Fruit fly (Drosophila melanogaster): Measurements from ENCODE around the gene Ice2.

The Ice2 gene

dm6 chr3R:21101453-21102214 lies 28.4 kb upstream of the Ice2 start, which contains the start of the genes CG7044 and Tbc1d22:
Gene CG7044 (minus strand): TSS chr3R:21101718.
Gene Tbc1d22 (plus strand): TSS chr3R:21102199.
- TF ChIP-seq Crg-1 (GFP tag; optimal IDR thresholded peaks at IDR 0.05) (peak; percentile 44), CG33017 (tag; optimal IDR thresholded peaks at IDR 0.05) (peak; percentile 28), cic (GFP tag; optimal IDR thresholded peaks at IDR 0.05) (no peak), Mnt (GFP tag; optimal IDR thresholded peaks at IDR 0.05) (peak; percentile 51), kay (GFP tag; ENCODE audit: borderline replicate concordance) (no peak), Hr96 (GFP tag; optimal IDR thresholded peaks at IDR 0.05) (no peak), bab1 (GFP tag; optimal IDR thresholded peaks at IDR 0.05) (no peak), CG12768 (GFP tag; optimal IDR thresholded peaks at IDR 0.05) (no peak), pad (GFP tag; optimal IDR thresholded peaks at IDR 0.05) (peak; percentile 42), cnc (optimal IDR thresholded peaks at IDR 0.05) (no peak), CG7101 (tag; optimal IDR thresholded peaks at IDR 0.05) (peak; percentile 56), toe (GFP tag; optimal IDR thresholded peaks at IDR 0.05) (no peak), ovo (GFP tag; optimal IDR thresholded peaks at IDR 0.05) (peak; percentile 80), Clk (GFP tag; optimal IDR thresholded peaks at IDR 0.05) (no peak), CG14711 (tag; optimal IDR thresholded peaks at IDR 0.05) (peak; percentile 80), CG7045 (GFP tag; optimal IDR thresholded peaks at IDR 0.05) (peak; percentile 8), CG11617 (GFP tag; optimal IDR thresholded peaks at IDR 0.05) (peak; percentile 75), CG5204 (GFP tag; optimal IDR thresholded peaks at IDR 0.05) (no peak), tj (GFP tag; optimal IDR thresholded peaks at IDR 0.05) (peak; percentile 39), CG1620 (GFP tag; optimal IDR thresholded peaks at IDR 0.05) (peak; percentile 43)

DNA sequence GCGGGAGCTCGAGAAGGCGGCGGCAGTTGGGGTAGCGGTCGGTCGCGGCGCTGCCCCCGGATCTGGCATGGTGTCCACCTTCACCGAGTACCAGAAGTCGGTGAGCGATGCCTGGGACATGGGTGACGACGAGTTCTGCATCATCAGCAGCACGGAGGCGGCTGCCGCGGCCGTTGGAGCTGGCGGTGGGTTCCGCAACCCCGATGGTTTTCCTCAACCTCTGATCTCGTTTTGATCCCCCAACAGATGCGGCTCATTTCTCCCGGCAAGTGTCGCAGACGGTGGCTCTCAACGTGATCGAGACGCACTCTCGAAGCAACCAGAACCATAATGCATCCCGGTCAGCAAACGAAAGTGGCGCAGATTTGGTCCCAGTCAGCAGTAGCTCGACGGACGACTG lies 27.5 kb upstream of the Ice2 start:
- TF ChIP-seq cic (GFP tag; optimal IDR thresholded peaks at IDR 0.05): no peak
- TF ChIP-seq Hr96 (GFP tag; optimal IDR thresholded peaks at IDR 0.05): no peak
- TF ChIP-seq CG11617 (GFP tag; optimal IDR thresholded peaks at IDR 0.05): no peak
- TF ChIP-seq toe (GFP tag; optimal IDR thresholded peaks at IDR 0.05): no peak
- TF ChIP-seq Crg-1 (GFP tag; optimal IDR thresholded peaks at IDR 0.05): no peak
- no peak for TF ChIP-seq Clk (GFP tag; optimal IDR thresholded peaks at IDR 0.05)
- TF ChIP-seq tj (GFP tag; optimal IDR thresholded peaks at IDR 0.05): no peak
- TF ChIP-seq Mnt (GFP tag; optimal IDR thresholded peaks at IDR 0.05): no peak
- no peak for TF ChIP-seq ovo (GFP tag; optimal IDR thresholded peaks at IDR 0.05)
- TF ChIP-seq pad (GFP tag; optimal IDR thresholded peaks at IDR 0.05): no peak
- TF ChIP-seq CG5204 (GFP tag; optimal IDR thresholded peaks at IDR 0.05): no peak
- no peak for TF ChIP-seq CG1620 (GFP tag; optimal IDR thresholded peaks at IDR 0.05)
- no peak for TF ChIP-seq CG7101 (tag; optimal IDR thresholded peaks at IDR 0.05)

- no peak for TF ChIP-seq kay (GFP tag; ENCODE audit: borderline replicate concordance)
- peak; percentile 54 for TF ChIP-seq tj (GFP tag; optimal IDR thresholded peaks at IDR 0.05)
- peak; percentile 15 for TF ChIP-seq Mnt (GFP tag; optimal IDR thresholded peaks at IDR 0.05)
- peak; percentile 37 for TF ChIP-seq CG7101 (tag; optimal IDR thresholded peaks at IDR 0.05)
- no peak for TF ChIP-seq CG5204 (GFP tag; optimal IDR thresholded peaks at IDR 0.05)
- TF ChIP-seq toe (GFP tag; optimal IDR thresholded peaks at IDR 0.05): no peak
- TF ChIP-seq CG14711 (tag; optimal IDR thresholded peaks at IDR 0.05): peak; percentile 40
- peak; percentile 21 for TF ChIP-seq CG33017 (tag; optimal IDR thresholded peaks at IDR 0.05)
- TF ChIP-seq CG7045 (GFP tag; optimal IDR thresholded peaks at IDR 0.05): peak; percentile 64
- TF ChIP-seq Hr96 (GFP tag; optimal IDR thresholded peaks at IDR 0.05): no peak
- peak; percentile 81 for TF ChIP-seq CG11617 (GFP tag; optimal IDR thresholded peaks at IDR 0.05)
- no peak for TF ChIP-seq cnc (optimal IDR thresholded peaks at IDR 0.05)
- peak; percentile 95 for TF ChIP-seq bab1 (GFP tag; optimal IDR thresholded peaks at IDR 0.05)
- no peak for TF ChIP-seq ovo (GFP tag; optimal IDR thresholded peaks at IDR 0.05)
- TF ChIP-seq Clk (GFP tag; optimal IDR thresholded peaks at IDR 0.05): peak; percentile 36
- peak; percentile 48 for TF ChIP-seq pad (GFP tag; optimal IDR thresholded peaks at IDR 0.05)
- TF ChIP-seq cic (GFP tag; optimal IDR thresholded peaks at IDR 0.05): peak; percentile 29
- peak; percentile 51 for TF ChIP-seq CG12768 (GFP tag; optimal IDR thresholded peaks at IDR 0.05)
- TF ChIP-seq CG1620 (GFP tag; optimal IDR thresholded peaks at IDR 0.05): peak; percentile 61
- TF ChIP-seq Crg-1 (GFP tag; optimal IDR thresholded peaks at IDR 0.05): no peak
Observed at dm6 chr3R:21107907-21108591, 22.0 kb upstream of the Ice2 start, which contains the start of the genes Sec15 and rtet. Gene Sec15 (minus strand): TSS chr3R:21107972. Gene rtet (plus strand): TSS chr3R:21108446.

- TF ChIP-seq toe (GFP tag; optimal IDR thresholded peaks at IDR 0.05) (no peak), Hr96 (GFP tag; optimal IDR thresholded peaks at IDR 0.05) (no peak), CG14711 (tag; optimal IDR thresholded peaks at IDR 0.05) (no peak), pad (GFP tag; optimal IDR thresholded peaks at IDR 0.05) (no peak), CG33017 (tag; optimal IDR thresholded peaks at IDR 0.05) (no peak), bab1 (GFP tag; optimal IDR thresholded peaks at IDR 0.05) (no peak), Crg-1 (GFP tag; optimal IDR thresholded peaks at IDR 0.05) (no peak), kay (GFP tag; ENCODE audit: borderline replicate concordance) (no peak), CG7101 (tag; optimal IDR thresholded peaks at IDR 0.05) (no peak), Clk (GFP tag; optimal IDR thresholded peaks at IDR 0.05) (no peak)
Observed at dm6 chr3R:21109712-21110111, 20.3 kb upstream of the Ice2 start.

- TF ChIP-seq CG33017 (tag; optimal IDR thresholded peaks at IDR 0.05): peak; percentile 7
- TF ChIP-seq kay (GFP tag; ENCODE audit: borderline replicate concordance): no peak
- TF ChIP-seq cic (GFP tag; optimal IDR thresholded peaks at IDR 0.05): no peak
- TF ChIP-seq ovo (GFP tag; optimal IDR thresholded peaks at IDR 0.05): peak; percentile 33
- TF ChIP-seq Clk (GFP tag; optimal IDR thresholded peaks at IDR 0.05): peak; percentile 3
- peak; percentile 26 for TF ChIP-seq pad (GFP tag; optimal IDR thresholded peaks at IDR 0.05)
- TF ChIP-seq CG12768 (GFP tag; optimal IDR thresholded peaks at IDR 0.05): no peak
- peak; percentile 30 for TF ChIP-seq tj (GFP tag; optimal IDR thresholded peaks at IDR 0.05)
- TF ChIP-seq Hr96 (GFP tag; optimal IDR thresholded peaks at IDR 0.05): no peak
- TF ChIP-seq CG14711 (tag; optimal IDR thresholded peaks at IDR 0.05): peak; percentile 39
- peak; percentile 54 for TF ChIP-seq Crg-1 (GFP tag; optimal IDR thresholded peaks at IDR 0.05)
- TF ChIP-seq toe (GFP tag; optimal IDR thresholded peaks at IDR 0.05): no peak
- no peak for TF ChIP-seq cnc (optimal IDR thresholded peaks at IDR 0.05)
- TF ChIP-seq CG7045 (GFP tag; optimal IDR thresholded peaks at IDR 0.05): peak; percentile 39
- peak; percentile 75 for TF ChIP-seq bab1 (GFP tag; optimal IDR thresholded peaks at IDR 0.05)
- peak; percentile 52 for TF ChIP-seq CG7101 (tag; optimal IDR thresholded peaks at IDR 0.05)
- no peak for TF ChIP-seq CG5204 (GFP tag; optimal IDR thresholded peaks at IDR 0.05)
- TF ChIP-seq CG1620 (GFP tag; optimal IDR thresholded peaks at IDR 0.05): peak; percentile 60
- TF ChIP-seq Mnt (GFP tag; optimal IDR thresholded peaks at IDR 0.05): peak; percentile 62
- peak; percentile 78 for TF ChIP-seq CG11617 (GFP tag; optimal IDR thresholded peaks at IDR 0.05)
Observed at dm6 chr3R:21111046-21111480, 19.0 kb upstream of the Ice2 start, which contains the start of gene Rab11. Gene Rab11 (plus strand): TSS chr3R:21111408.

All from whole organism, adult.